Fruit fly (Drosophila melanogaster) whole organism, embryonic: Measurements from ENCODE around the gene CG46308.

Experiments used
- Adf1 ChIP-seq: fragments of 200-800 bp; sonication (Bioruptor generic); IDR thresholded peaks from 2 replicates; pipeline ENCODE4 v1.3.6; 2022; ENCODE audit warnings: missing biosample characterization, missing genetic modification characterization
- CG10147 ChIP-seq: fragments of 200-800 bp; sonication (Bioruptor generic); optimal IDR thresholded peaks from 2 replicates; lab custom pipeline; 2019; ENCODE audit warnings: missing biosample characterization, mild to moderate bottlenecking, missing genetic modification characterization, moderate library complexity
- CG10431 ChIP-seq: fragments of 200-800 bp; sonication (Bioruptor generic); optimal IDR thresholded peaks from 3 replicates; lab custom pipeline; 2018; ENCODE audit warnings: missing biosample characterization, mild to moderate bottlenecking, missing genetic modification characterization
- CG10462 ChIP-seq: fragments of 200-800 bp; sonication (Bioruptor generic); optimal IDR thresholded peaks from 2 replicates; lab custom pipeline; 2016; ENCODE audit warnings: missing biosample characterization, missing genetic modification characterization
- CG11560 ChIP-seq: fragments of 200-800 bp; sonication (Bioruptor generic); IDR thresholded peaks from 3 replicates; pipeline ENCODE4 v1.3.6; 2022; ENCODE audit warnings: missing biosample characterization, missing genetic modification characterization
- CG12744 ChIP-seq: fragments of 200-800 bp; sonication (Bioruptor generic); optimal IDR thresholded peaks from 2 replicates; lab custom pipeline; 2016; ENCODE audit warnings: missing biosample characterization, missing genetic modification characterization
- CG14710 ChIP-seq: fragments of 200-800 bp; sonication (Bioruptor generic); optimal IDR thresholded peaks from 3 replicates; lab custom pipeline; 2019; ENCODE audit warnings: missing biosample characterization, mild to moderate bottlenecking, missing genetic modification characterization, moderate library complexity
- CG16813 ChIP-seq: fragments of 200-800 bp; sonication (Bioruptor generic); IDR thresholded peaks from 3 replicates; pipeline ENCODE4 v1.3.6; 2022; ENCODE audit warnings: missing biosample characterization, missing genetic modification characterization; ENCODE audit not compliant: partially characterized antibody
- CG16863 ChIP-seq: fragments of 200-800 bp; sonication (Bioruptor generic); optimal IDR thresholded peaks from 3 replicates; lab custom pipeline; 2016; ENCODE audit warnings: missing biosample characterization, missing genetic modification characterization
- CG17912 ChIP-seq: fragments of 200-800 bp; sonication (Bioruptor generic); optimal IDR thresholded peaks from 2 replicates; lab custom pipeline; 2018; ENCODE audit warnings: missing biosample characterization, mild to moderate bottlenecking, missing genetic modification characterization
- CG2116 ChIP-seq: fragments of 200-800 bp; sonication (Bioruptor generic); optimal IDR thresholded peaks from 3 replicates; lab custom pipeline; 2018; ENCODE audit warnings: missing biosample characterization, mild to moderate bottlenecking, missing genetic modification characterization
- CG31388 ChIP-seq: fragments of 200-800 bp; sonication (Bioruptor generic); optimal IDR thresholded peaks from 2 replicates; lab custom pipeline; 2016; ENCODE audit warnings: missing biosample characterization, missing genetic modification characterization
- CG31441 ChIP-seq: fragments of 200-800 bp; sonication (Bioruptor generic); IDR thresholded peaks from 2 replicates; pipeline ENCODE4 v1.3.6; 2022; ENCODE audit warnings: missing biosample characterization, missing genetic modification characterization
- CG33557 ChIP-seq: fragments of 200-800 bp; sonication (Bioruptor generic); optimal IDR thresholded peaks from 2 replicates; lab custom pipeline; 2019; ENCODE audit warnings: missing biosample characterization, mild to moderate bottlenecking, missing genetic modification characterization, moderate library complexity
- CG8388 ChIP-seq: fragments of 200-800 bp; sonication (Bioruptor generic); optimal IDR thresholded peaks from 2 replicates; lab custom pipeline; 2019; ENCODE audit warnings: missing biosample characterization, mild to moderate bottlenecking, missing genetic modification characterization, moderate library complexity
- Chrac-16 ChIP-seq: fragments of 200-800 bp; sonication (Bioruptor generic); optimal IDR thresholded peaks from 3 replicates; lab custom pipeline; 2016; ENCODE audit warnings: missing biosample characterization, missing genetic modification characterization
- CkIIα-i1 ChIP-seq: fragments of 200-800 bp; sonication (Bioruptor generic); IDR thresholded peaks from 2 replicates; pipeline ENCODE4 v1.3.6; 2022; ENCODE audit warnings: missing biosample characterization, missing genetic modification characterization
- CoRest ChIP-seq: fragments of 200-800 bp; sonication (Bioruptor generic); optimal IDR thresholded peaks from 3 replicates; lab custom pipeline; 2018; ENCODE audit warnings: missing biosample characterization, mild to moderate bottlenecking, missing genetic modification characterization, moderate library complexity
- CrebB ChIP-seq: fragments of 200-800 bp; sonication (Bioruptor generic); optimal IDR thresholded peaks from 3 replicates; lab custom pipeline; 2018; ENCODE audit warnings: missing biosample characterization, mild to moderate bottlenecking, missing genetic modification characterization
- Dp ChIP-seq: fragments of 200-800 bp; sonication (Bioruptor generic); optimal IDR thresholded peaks from 2 replicates; lab custom pipeline; 2018; ENCODE audit warnings: missing biosample characterization, mild to moderate bottlenecking, missing genetic modification characterization, moderate library complexity
- ERR ChIP-seq: fragments of 200-800 bp; sonication (Bioruptor generic); optimal IDR thresholded peaks from 2 replicates; lab custom pipeline; 2016; ENCODE audit warnings: missing biosample characterization, missing genetic modification characterization
- Ets97D ChIP-seq: fragments of 200-800 bp; sonication (Bioruptor generic); optimal IDR thresholded peaks from 3 replicates; lab custom pipeline; 2016; ENCODE audit warnings: missing biosample characterization, missing genetic modification characterization
- HHEX ChIP-seq: fragments of 200-800 bp; sonication (Bioruptor generic); optimal IDR thresholded peaks from 3 replicates; lab custom pipeline; 2017; ENCODE audit warnings: missing biosample characterization, mild to moderate bottlenecking, missing genetic modification characterization, missing genetic modification reagents
- Hr78 ChIP-seq, 2 experiments: fragments of 200-800 bp in 1 of 2; fragments of >200 bp in 1 of 2; sonication (Bioruptor generic) in 1 of 2; optimal IDR thresholded peaks; 2 replicates each; lab custom pipeline; 2017 to 2019; ENCODE audit warnings: missing biosample characterization in 2 of 2, missing genetic modification characterization in 2 of 2, mild to moderate bottlenecking in 1 of 2, moderate library complexity in 1 of 2
- Mes4 ChIP-seq: fragments of 200-800 bp; sonication (Bioruptor generic); optimal IDR thresholded peaks from 2 replicates; lab custom pipeline; 2016; ENCODE audit warnings: missing biosample characterization, missing genetic modification characterization
- Myb ChIP-seq: fragments of 200-800 bp; sonication (Bioruptor generic); optimal IDR thresholded peaks from 2 replicates; lab custom pipeline; 2016; ENCODE audit warnings: missing biosample characterization, missing genetic modification characterization
- NFAT ChIP-seq: fragments of 200-800 bp; sonication (Bioruptor generic); IDR thresholded peaks from 2 replicates; pipeline ENCODE4 v1.3.6; 2022; ENCODE audit warnings: missing biosample characterization, missing genetic modification characterization
- Sox100B ChIP-seq: fragments of 200-800 bp; sonication (Bioruptor generic); optimal IDR thresholded peaks from 3 replicates; lab custom pipeline; 2018; ENCODE audit warnings: missing biosample characterization, mild to moderate bottlenecking, missing genetic modification characterization
- Xrp1 ChIP-seq: fragments of 200-800 bp; sonication (Bioruptor generic); IDR thresholded peaks from 2 replicates; pipeline ENCODE4 v1.3.6; 2022; ENCODE audit warnings: missing biosample characterization, missing genetic modification characterization
- bab2 ChIP-seq: fragments of 200-800 bp; sonication (Bioruptor generic); optimal IDR thresholded peaks from 2 replicates; lab custom pipeline; 2016; ENCODE audit warnings: missing biosample characterization, missing genetic modification characterization
- cwo ChIP-seq: fragments of 200-800 bp; sonication (Bioruptor generic); optimal IDR thresholded peaks from 3 replicates; lab custom pipeline; 2017; ENCODE audit warnings: missing biosample characterization, missing genetic modification characterization, mild to moderate bottlenecking, moderate library complexity, missing genetic modification reagents
- dmrt99B ChIP-seq: fragments of 200-800 bp; sonication (Bioruptor generic); optimal IDR thresholded peaks from 2 replicates; lab custom pipeline; 2018; ENCODE audit warnings: missing biosample characterization, mild to moderate bottlenecking, missing genetic modification characterization, moderate library complexity
- emc ChIP-seq: fragments of 200-800 bp; sonication (Bioruptor generic); optimal IDR thresholded peaks from 2 replicates; lab custom pipeline; 2016; ENCODE audit warnings: missing biosample characterization, missing genetic modification characterization
- ems ChIP-seq: fragments of 200-800 bp; sonication (Bioruptor generic); optimal IDR thresholded peaks from 3 replicates; lab custom pipeline; 2016; ENCODE audit warnings: missing biosample characterization, missing genetic modification characterization
- fd3F ChIP-seq: fragments of 200-800 bp; sonication (Bioruptor generic); optimal IDR thresholded peaks from 2 replicates; lab custom pipeline; 2018; ENCODE audit warnings: missing biosample characterization, mild to moderate bottlenecking, missing genetic modification characterization, moderate library complexity
- gce ChIP-seq: fragments of 200-800 bp; sonication (Bioruptor generic); IDR thresholded peaks from 3 replicates; pipeline ENCODE4 v1.3.6; 2022; ENCODE audit warnings: missing biosample characterization, missing genetic modification characterization
- hb ChIP-seq: fragments of 200-800 bp; sonication (Bioruptor generic); IDR thresholded peaks from 3 replicates; pipeline ENCODE4 v1.3.6; 2022; ENCODE audit warnings: missing biosample characterization, missing genetic modification characterization; ENCODE audit not compliant: partially characterized antibody
- hkb ChIP-seq, 2 experiments: fragments of 200-800 bp in 1 of 2; fragments of >200 bp in 1 of 2; sonication (Bioruptor generic) in 1 of 2; IDR thresholded peaks in 1 of 2; optimal IDR thresholded peaks in 1 of 2; 2 replicates each; pipeline versions ENCODE4 v1.3.6 to Lab custom; 2017 to 2022; ENCODE audit warnings: missing biosample characterization in 1 of 2, missing genetic modification characterization in 1 of 2
- kay ChIP-seq: fragments of 200-800 bp; sonication (Bioruptor generic); optimal IDR thresholded peaks from 2 replicates; lab custom pipeline; 2016; ENCODE audit warnings: missing biosample characterization, missing genetic modification characterization
- ken ChIP-seq: fragments of 200-800 bp; sonication (Bioruptor generic); IDR thresholded peaks from 3 replicates; pipeline ENCODE4 v1.3.6; 2022; ENCODE audit warnings: missing biosample characterization, missing genetic modification characterization
- oc ChIP-seq: fragments of 200-800 bp; sonication (Bioruptor generic); optimal IDR thresholded peaks from 2 replicates; lab custom pipeline; 2018; ENCODE audit warnings: missing biosample characterization, mild to moderate bottlenecking, missing genetic modification characterization, moderate library complexity
- pb ChIP-seq: fragments of 200-800 bp; sonication (Bioruptor generic); optimal IDR thresholded peaks from 3 replicates; lab custom pipeline; 2016; ENCODE audit warnings: missing biosample characterization, missing genetic modification characterization
- pho ChIP-seq: fragments of 200-800 bp; sonication (Bioruptor generic); optimal IDR thresholded peaks from 2 replicates; lab custom pipeline; 2016; ENCODE audit warnings: missing biosample characterization, missing genetic modification characterization
- slou ChIP-seq: fragments of 200-800 bp; sonication (Bioruptor generic); optimal IDR thresholded peaks from 3 replicates; lab custom pipeline; 2016; ENCODE audit warnings: missing biosample characterization, missing genetic modification characterization
- tin ChIP-seq: fragments of 200-800 bp; sonication (Bioruptor generic); optimal IDR thresholded peaks from 3 replicates; lab custom pipeline; 2016; ENCODE audit warnings: missing biosample characterization, missing genetic modification characterization
- tio ChIP-seq: fragments of 200-800 bp; sonication (Bioruptor generic); optimal IDR thresholded peaks from 2 replicates; lab custom pipeline; 2017; ENCODE audit warnings: missing biosample characterization, missing genetic modification characterization, inconsistent platforms
- ttk ChIP-seq: fragments of 200-800 bp; sonication (Bioruptor generic); IDR thresholded peaks from 2 replicates; pipeline ENCODE4 v2.1.2; 2022; ENCODE audit warnings: missing biosample characterization, missing genetic modification characterization

CG46308 gene

dm6 chr2L:13547738-13548726 is 86.5 kb downstream of the CG46308 start (continued):
- TF ChIP-seq CG11560 (no peak), kay (GFP tag; lab: Kevin White, UChicago) (peak; percentile 30), CG16863 (GFP tag; lab: Kevin White, UChicago) (peak; percentile 38), CG31388 (no peak), slou (GFP tag; lab: Kevin White, UChicago) (no peak), gce (GFP tag; lab: Robert Waterston, UW) (0 out of 3 replicates have a peak, but pooled peaks have one; percentile 21), bab2 (GFP tag; lab: Kevin White, UChicago) (peak; percentile 42), CG31441 (GFP tag; lab: Robert Waterston, UW) (peak; percentile 44; the same call in 1 of the 2 replicates), ems (peak; percentile 18), ken (GFP tag; lab: Robert Waterston, UW) (no peak; the same call in 2 of the 3 replicates), emc (GFP tag; lab: Kevin White, UChicago) (no peak), pb (GFP tag; lab: Kevin White, UChicago) (peak; percentile 29), NFAT (peak; percentile 34), Mes4 (GFP tag; lab: Kevin White, UChicago) (no peak), Ets97D (GFP tag; lab: Kevin White, UChicago) (no peak), oc (tag; lab: Kevin White, UChicago) (no peak), CG12744 (no peak), CG10431 (GFP tag; lab: Kevin White, UChicago) (no peak), hb (GFP tag; lab: Robert Waterston, UW) (no peak), CG14710 (tag; lab: Kevin White, UChicago) (peak; percentile 37), CG8388 (peak; percentile 11), CG10147 (GFP tag; lab: Kevin White, UChicago) (peak; percentile 73), cwo (GFP tag; lab: Kevin White, UChicago) (peak; percentile 52), ERR (peak; percentile 13), CoRest (peak; percentile 53), dmrt99B (tag; lab: Kevin White, UChicago) (peak; percentile 57), Myb (GFP tag; lab: Kevin White, UChicago) (peak; percentile 26), CG33557 (no peak), Xrp1 (peak; percentile 18; the same call in 1 of the 2 replicates), ttk (GFP tag; lab: Robert Waterston, UW) (0 out of 2 replicates have a peak, but pooled peaks have one; percentile 35), Dp (GFP tag; lab: Kevin White, UChicago) (no peak), Sox100B (GFP tag; lab: Kevin White, UChicago) (peak; percentile 46), fd3F (GFP tag; lab: Kevin White, UChicago) (no peak), Chrac-16 (GFP tag; lab: Kevin White, UChicago) (peak; percentile 40), CG2116 (GFP tag; lab: Kevin White, UChicago) (peak; percentile 12), pho (GFP tag; lab: Kevin White, UChicago) (peak; percentile 62), CG17912 (GFP tag; lab: Kevin White, UChicago) (no peak), CkIIα-i1 (no peak), Hr78 (GFP tag; optimal IDR thresholded peaks at IDR 0.05; lab: Kevin White, UChicago) (peak in 1 of 2 experiments; percentile 35), CG10462 (GFP tag; lab: Kevin White, UChicago) (peak; percentile 10), tin (GFP tag; lab: Kevin White, UChicago) (peak; percentile 51), CG16813 (peak; percentile 46; the same call in 1 of the 3 replicates), CrebB (tag; lab: Kevin White, UChicago) (no peak), tio (peak; percentile 45), hkb (optimal IDR thresholded peaks at IDR 0.05; lab: Kevin White, UChicago) (no peak), hkb (GFP tag; IDR thresholded peaks at IDR 0.05; lab: Robert Waterston, UW) (no peak), Adf1 (peak; percentile 81), HHEX (GFP tag; lab: Kevin White, UChicago) (peak; percentile 21)
